Worm (Caenorhabditis elegans): ENCODE data around the gene ttr-41.

ce11 chrII:4772441-4772840, 44.8 kb upstream of the ttr-41 start:
- TF ChIP-seq mdl-1 (tag; optimal IDR thresholded peaks at IDR 0.05) (no peak), unc-62 (GFP tag; optimal IDR thresholded peaks at IDR 0.05) (no peak), R02D3.7 (tag; optimal IDR thresholded peaks at IDR 0.05) (no peak), lin-39 (tag; optimal IDR thresholded peaks at IDR 0.05) (no peak), nhr-11 (tag; optimal IDR thresholded peaks at IDR 0.05) (no peak), unc-55 (GFP tag; optimal IDR thresholded peaks at IDR 0.05) (no peak), ztf-11 (tag; optimal IDR thresholded peaks at IDR 0.05) (no peak), ama-1 (optimal IDR thresholded peaks at IDR 0.05) (no peak), egl-27 (tag; optimal IDR thresholded peaks at IDR 0.05) (no peak), nhr-77 (tag; optimal IDR thresholded peaks at IDR 0.05) (no peak), unc-39 (tag; optimal IDR thresholded peaks at IDR 0.05) (no peak), ceh-82 (tag; optimal IDR thresholded peaks at IDR 0.05) (no peak), nhr-21 (tag; optimal IDR thresholded peaks at IDR 0.05) (no peak), nhr-25 (tag; optimal IDR thresholded peaks at IDR 0.05) (no peak)
